Fruit fly (Drosophila melanogaster) whole organism, wandering third instar larva: ENCODE data around the gene CG42304.

Experiments used
- Dfd ChIP-seq: fragments of >200 bp; optimal IDR thresholded peaks from 2 replicates; lab custom pipeline; 2017; ENCODE audit warnings: missing biosample characterization, missing genetic modification characterization
- tai ChIP-seq: sonication (Bioruptor generic); optimal IDR thresholded peaks from 2 replicates; lab custom pipeline; 2016; ENCODE audit warnings: missing biosample characterization, missing genetic modification characterization

dm6 chr3L:2702474-2702873 is 50.6 kb downstream of the CG42304 start:
- TF ChIP-seq Dfd (no peak), tai (GFP tag; lab: Kevin White, UChicago) (no peak)
